Worm (Caenorhabditis elegans) whole organism, late embryonic: ENCODE data around the gene srh-296.

ENCODE experiments used
- C08G9.2 ChIP-seq: sonication (generic microtip); optimal IDR thresholded peaks from 2 replicates; lab custom pipeline; 2016; ENCODE audit warnings: mild to moderate bottlenecking, missing genetic modification characterization, moderate library complexity, missing compliant biosample characterization
- C38D4.7 ChIP-seq: fragments of 200-800 bp; sonication (Bioruptor generic); optimal IDR thresholded peaks from 2 replicates; lab custom pipeline; 2018; ENCODE audit warnings: mild to moderate bottlenecking, missing genetic modification characterization, moderate library complexity, missing compliant biosample characterization
- K09A11.1 ChIP-seq: sonication (generic microtip); optimal IDR thresholded peaks from 2 replicates; lab custom pipeline; 2017; ENCODE audit warnings: antibody characterized with exemption, mild to moderate bottlenecking, missing genetic modification characterization, missing compliant biosample characterization; ENCODE audit not compliant: insufficient read depth
- Y22D7AL.16 ChIP-seq: sonication (generic microtip); optimal IDR thresholded peaks from 2 replicates; lab custom pipeline; 2016; ENCODE audit warnings: missing genetic modification characterization, missing compliant biosample characterization
- ama-1 ChIP-seq: fragments of 150-350 bp; optimal IDR thresholded peaks from 2 replicates; lab custom pipeline; 2014
- ceh-14 ChIP-seq: sonication (generic microtip); optimal IDR thresholded peaks from 2 replicates; lab custom pipeline; 2016; ENCODE audit warnings: missing genotype, missing genetic modification characterization, missing compliant biosample characterization
- ceh-19 ChIP-seq: fragments of 200-800 bp; sonication (Bioruptor generic); optimal IDR thresholded peaks from 2 replicates; lab custom pipeline; 2018; ENCODE audit warnings: mild to moderate bottlenecking, missing genetic modification characterization, missing compliant biosample characterization
- ceh-24 ChIP-seq: sonication (generic microtip); optimal IDR thresholded peaks from 2 replicates; lab custom pipeline; 2016; ENCODE audit warnings: mild to moderate bottlenecking, missing genetic modification characterization, missing compliant biosample characterization
- ceh-45 ChIP-seq: fragments of 200-800 bp; sonication (Bioruptor generic); IDR thresholded peaks from 2 replicates; pipeline ENCODE4 v1.3.6; 2022; ENCODE audit warnings: missing genetic modification reagents, missing genetic modification characterization, missing compliant biosample characterization
- ceh-48 ChIP-seq: sonication (generic microtip); optimal IDR thresholded peaks from 2 replicates; lab custom pipeline; 2016; ENCODE audit warnings: missing genetic modification characterization, inconsistent platforms, missing compliant biosample characterization
- ceh-6 ChIP-seq: fragments of 200-800 bp; sonication (Bioruptor generic); optimal IDR thresholded peaks from 2 replicates; lab custom pipeline; 2018; ENCODE audit warnings: mild to moderate bottlenecking, missing genetic modification characterization, missing compliant biosample characterization
- ceh-9 ChIP-seq: sonication (generic microtip); optimal IDR thresholded peaks from 2 replicates; lab custom pipeline; 2016; ENCODE audit warnings: mild to moderate bottlenecking, missing genetic modification characterization, inconsistent platforms, missing compliant biosample characterization
- che-1 ChIP-seq: sonication (generic microtip); optimal IDR thresholded peaks from 2 replicates; lab custom pipeline; 2016; ENCODE audit warnings: mild to moderate bottlenecking, missing genetic modification characterization, missing compliant biosample characterization
- dmd-4 ChIP-seq: sonication (generic microtip); optimal IDR thresholded peaks from 2 replicates; lab custom pipeline; 2016; ENCODE audit warnings: borderline replicate concordance, missing genetic modification characterization, missing compliant biosample characterization
- dve-1 ChIP-seq: sonication (generic microtip); optimal IDR thresholded peaks from 2 replicates; lab custom pipeline; 2017; ENCODE audit warnings: antibody characterized with exemption, mild to moderate bottlenecking, missing genetic modification characterization, missing compliant biosample characterization
- elt-4 ChIP-seq: sonication (generic microtip); optimal IDR thresholded peaks from 2 replicates; lab custom pipeline; 2016; ENCODE audit warnings: missing genetic modification characterization, missing compliant biosample characterization
- ets-4 ChIP-seq: sonication (generic microtip); optimal IDR thresholded peaks from 2 replicates; lab custom pipeline; 2016; ENCODE audit warnings: missing genetic modification characterization, missing compliant biosample characterization
- eyg-1 ChIP-seq: sonication (generic microtip); optimal IDR thresholded peaks from 2 replicates; lab custom pipeline; 2016; ENCODE audit warnings: missing genotype, missing genetic modification characterization, missing compliant biosample characterization
- fax-1 ChIP-seq: sonication (generic microtip); optimal IDR thresholded peaks from 2 replicates; lab custom pipeline; 2016; ENCODE audit warnings: missing genotype, missing genetic modification characterization, missing compliant biosample characterization
- fkh-10 ChIP-seq: fragments of 150-350 bp; optimal IDR thresholded peaks from 2 replicates; lab custom pipeline; 2014; ENCODE audit warnings: missing biosample characterization, missing genetic modification reagents, missing genetic modification characterization
- hlh-15 ChIP-seq: sonication (generic microtip); optimal IDR thresholded peaks from 2 replicates; lab custom pipeline; 2016; ENCODE audit warnings: missing genetic modification characterization, missing compliant biosample characterization
- hlh-8 ChIP-seq: sonication (generic microtip); optimal IDR thresholded peaks from 2 replicates; lab custom pipeline; 2016; ENCODE audit warnings: missing genotype, missing genetic modification characterization, missing compliant biosample characterization
- lim-6 ChIP-seq: sonication (generic microtip); optimal IDR thresholded peaks from 2 replicates; lab custom pipeline; 2016; ENCODE audit warnings: missing genetic modification characterization, missing compliant biosample characterization
- madf-2 ChIP-seq: sonication (generic microtip); optimal IDR thresholded peaks from 2 replicates; lab custom pipeline; 2017; ENCODE audit warnings: missing genetic modification characterization, missing compliant biosample characterization
- nfya-1 ChIP-seq: sonication (generic microtip); optimal IDR thresholded peaks from 2 replicates; lab custom pipeline; 2017; ENCODE audit warnings: missing genetic modification characterization, mild to moderate bottlenecking, missing compliant biosample characterization, antibody characterized with exemption, moderate library complexity
- npax-4 ChIP-seq: sonication (generic microtip); optimal IDR thresholded peaks from 2 replicates; lab custom pipeline; 2016; ENCODE audit warnings: missing genetic modification characterization, missing compliant biosample characterization
- pag-3 ChIP-seq: sonication (generic microtip); optimal IDR thresholded peaks from 2 replicates; lab custom pipeline; 2016; ENCODE audit warnings: missing compliant biosample characterization, missing genetic modification characterization, borderline replicate concordance
- pat-9 ChIP-seq: fragments of 200-800 bp; sonication (Bioruptor generic); optimal IDR thresholded peaks from 2 replicates; lab custom pipeline; 2018; ENCODE audit warnings: mild to moderate bottlenecking, missing genetic modification characterization, moderate library complexity, missing compliant biosample characterization
- pax-1 ChIP-seq: fragments of 150-350 bp; optimal IDR thresholded peaks from 2 replicates; lab custom pipeline; 2014; ENCODE audit warnings: missing biosample characterization, missing genetic modification characterization
- pha-4 ChIP-seq: fragments of 150-350 bp; optimal IDR thresholded peaks from 2 replicates; lab custom pipeline; 2018; ENCODE audit warnings: missing biosample characterization, missing genetic modification reagents, missing genetic modification characterization
- pros-1 ChIP-seq: fragments of 150-350 bp; optimal IDR thresholded peaks from 2 replicates; lab custom pipeline; 2014; ENCODE audit warnings: missing biosample characterization, missing genetic modification reagents, missing genetic modification characterization
- ref-2 ChIP-seq: sonication (generic microtip); optimal IDR thresholded peaks from 2 replicates; lab custom pipeline; 2016; ENCODE audit warnings: missing genetic modification characterization, missing compliant biosample characterization
- rnt-1 ChIP-seq: sonication (generic microtip); optimal IDR thresholded peaks from 2 replicates; lab custom pipeline; 2016; ENCODE audit warnings: missing genetic modification characterization, missing compliant biosample characterization
- sdc-2 ChIP-seq: sonication (generic microtip); optimal IDR thresholded peaks from 2 replicates; lab custom pipeline; 2016; ENCODE audit warnings: missing genotype, missing genetic modification characterization, missing compliant biosample characterization
- sox-2 ChIP-seq: fragments of 200-800 bp; sonication (Bioruptor generic); IDR thresholded peaks from 2 replicates; pipeline ENCODE4 v1.3.6; 2022; ENCODE audit warnings: missing genetic modification reagents, missing genetic modification characterization, missing compliant biosample characterization
- syd-9 ChIP-seq: sonication (generic microtip); optimal IDR thresholded peaks from 2 replicates; lab custom pipeline; 2016; ENCODE audit warnings: mild to moderate bottlenecking, missing genetic modification characterization, moderate library complexity, missing compliant biosample characterization
- tbx-7 ChIP-seq: sonication (generic microtip); optimal IDR thresholded peaks from 2 replicates; lab custom pipeline; 2016; ENCODE audit warnings: missing genotype, missing genetic modification characterization, missing compliant biosample characterization
- unc-42 ChIP-seq: sonication (generic microtip); optimal IDR thresholded peaks from 2 replicates; lab custom pipeline; 2016; ENCODE audit warnings: missing genotype, missing genetic modification characterization, missing compliant biosample characterization

Gene srh-296

DNA sequence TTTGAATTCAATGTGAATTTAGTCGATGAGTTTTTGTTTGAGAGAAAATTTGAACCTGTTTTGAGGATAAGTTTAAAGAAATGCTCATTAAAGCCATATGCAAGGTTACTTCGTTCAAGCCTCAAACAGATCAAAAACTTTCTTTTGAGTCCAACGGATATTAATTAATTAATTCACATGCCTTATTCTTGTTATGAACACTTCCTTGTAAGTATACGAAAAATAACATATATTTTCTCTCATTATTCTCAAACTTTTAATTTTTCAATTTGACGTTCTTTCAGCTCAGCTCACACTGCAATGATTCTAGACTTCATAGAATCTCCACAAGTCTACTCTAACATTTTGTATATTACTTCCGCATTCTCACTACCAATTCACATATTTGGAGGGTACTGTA, 18.2 kb downstream of the srh-296 start, which contains the start of gene srh-304:
Gene srh-304 (plus strand): TSS at position 301 of the 400 bp plus-strand sequence.
- no peak for TF ChIP-seq sox-2 (GFP tag; lab: Robert Waterston, UW)
- no peak for TF ChIP-seq hlh-15 (tag; lab: Kevin White, UChicago)
- no peak for TF ChIP-seq syd-9
- TF ChIP-seq ceh-14 (tag; lab: Kevin White, UChicago) = no peak
- no peak for TF ChIP-seq unc-42 (tag; lab: Kevin White, UChicago)
- TF ChIP-seq dmd-4 (tag; lab: Kevin White, UChicago) = no peak
- no peak for TF ChIP-seq dve-1
- TF ChIP-seq pat-9 (tag; lab: Kevin White, UChicago) = no peak
- no peak for TF ChIP-seq ceh-6 (GFP tag; lab: Kevin White, UChicago)
- no peak for TF ChIP-seq fax-1 (tag; lab: Kevin White, UChicago)
- no peak for TF ChIP-seq sdc-2 (tag; lab: Kevin White, UChicago)
- no peak for TF ChIP-seq pros-1 (tag; lab: Kevin White, UChicago)
- no peak for TF ChIP-seq ref-2 (tag; lab: Kevin White, UChicago)
- no peak for TF ChIP-seq npax-4
- TF ChIP-seq madf-2 (tag; lab: Kevin White, UChicago) = no peak
- TF ChIP-seq fkh-10 (GFP tag; lab: Kevin White, UChicago) = no peak
- no peak for TF ChIP-seq ceh-48 (tag; lab: Kevin White, UChicago)

DNA sequence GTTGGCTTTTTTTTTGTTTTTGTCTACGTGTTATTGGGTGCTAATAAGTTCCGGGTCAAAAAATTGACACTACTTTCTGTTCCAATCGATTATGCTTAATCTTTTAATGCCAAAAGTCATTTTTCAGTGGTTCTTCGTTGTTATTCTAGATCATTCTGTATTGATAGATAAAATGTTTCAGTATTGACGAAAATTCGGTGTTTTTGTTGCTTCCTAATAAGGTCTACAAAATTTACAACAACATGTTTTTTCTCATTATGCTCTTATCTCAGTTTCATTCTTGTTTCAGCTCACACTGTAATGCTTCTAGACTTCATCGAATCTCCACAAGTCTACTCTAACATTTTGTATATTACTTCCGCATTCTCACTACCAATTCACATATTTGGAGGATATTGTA, 21.2 kb downstream of the srh-296 start, which contains the start of gene srh-303:
Gene srh-303 (plus strand): TSS at position 301 of the 400 bp plus-strand sequence.
- TF ChIP-seq tbx-7 (tag; lab: Kevin White, UChicago) (no peak), C08G9.2 (no peak), sox-2 (GFP tag; lab: Robert Waterston, UW) (no peak), pag-3 (no peak), C38D4.7 (GFP tag; lab: Kevin White, UChicago) (no peak), syd-9 (no peak), elt-4 (tag; lab: Kevin White, UChicago) (no peak), hlh-8 (tag; lab: Kevin White, UChicago) (no peak), rnt-1 (tag; lab: Kevin White, UChicago) (no peak), hlh-15 (tag; lab: Kevin White, UChicago) (no peak), pha-4 (tag; lab: Kevin White, UChicago) (no peak), Y22D7AL.16 (tag; lab: Kevin White, UChicago) (no peak), ref-2 (tag; lab: Kevin White, UChicago) (no peak), ceh-19 (no peak), ceh-45 (no peak), npax-4 (no peak), lim-6 (no peak), unc-42 (tag; lab: Kevin White, UChicago) (no peak)

DNA sequence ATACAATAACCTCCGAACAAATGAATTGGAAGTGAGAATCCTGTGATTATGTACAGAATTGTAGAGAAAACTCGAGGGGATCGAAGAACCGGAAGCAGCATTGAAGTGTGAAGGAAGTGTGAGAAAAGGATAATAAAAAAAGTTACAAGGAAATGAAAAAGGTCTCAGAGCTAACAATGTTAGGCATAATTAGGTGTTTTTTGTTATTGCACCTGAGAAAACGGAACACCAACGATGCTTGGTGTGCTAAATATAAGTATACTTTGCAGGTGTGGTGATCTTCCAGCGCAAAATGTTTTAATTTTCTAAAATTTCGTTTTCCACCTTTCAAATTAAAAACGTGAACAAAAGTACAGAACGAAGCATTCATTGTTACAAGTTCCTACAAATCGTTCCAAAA, 34.0 kb downstream of the srh-296 start, which contains the start of gene srh-286:
Gene srh-286 (minus strand): TSS at position 101 of the 400 bp plus-strand sequence.
- TF ChIP-seq K09A11.1 = no peak
- no peak for TF ChIP-seq ceh-9
- TF ChIP-seq ceh-24 (tag; lab: Kevin White, UChicago) = no peak
- TF ChIP-seq hlh-8 (tag; lab: Kevin White, UChicago) = no peak
- no peak for TF ChIP-seq pha-4 (tag; lab: Kevin White, UChicago)
- TF ChIP-seq nfya-1 = no peak
- no peak for TF ChIP-seq pax-1 (tag; lab: Kevin White, UChicago)
- TF ChIP-seq ama-1 (lab: Kevin White, UChicago) = no peak
- no peak for TF ChIP-seq eyg-1 (tag; lab: Kevin White, UChicago)
- no peak for TF ChIP-seq npax-4
- TF ChIP-seq ets-4 = no peak
- no peak for TF ChIP-seq che-1 (tag; lab: Kevin White, UChicago)
- no peak for TF ChIP-seq C38D4.7 (GFP tag; lab: Kevin White, UChicago)
